Fruit fly (Drosophila melanogaster) whole organism, embryonic: ENCODE measurements around the gene CG33098.

Source experiments
- CG10267 ChIP-seq: fragments of 200-800 bp; sonication (Bioruptor generic); optimal IDR thresholded peaks from 2 replicates; lab custom pipeline; 2018; ENCODE audit warnings: missing biosample characterization, mild to moderate bottlenecking, missing genetic modification characterization, moderate library complexity
- CG10431 ChIP-seq: fragments of 200-800 bp; sonication (Bioruptor generic); optimal IDR thresholded peaks from 3 replicates; lab custom pipeline; 2018; ENCODE audit warnings: missing biosample characterization, mild to moderate bottlenecking, missing genetic modification characterization
- CG10979 ChIP-seq: fragments of 200-800 bp; sonication (Bioruptor generic); optimal IDR thresholded peaks from 2 replicates; lab custom pipeline; 2018; ENCODE audit warnings: missing biosample characterization, mild to moderate bottlenecking, missing genetic modification characterization, moderate library complexity
- CG11093 ChIP-seq: fragments of 200-800 bp; sonication (Bioruptor generic); IDR thresholded peaks from 3 replicates; pipeline ENCODE4 v1.3.6; 2022; ENCODE audit warnings: missing biosample characterization, missing genetic modification characterization
- CG11398 ChIP-seq: fragments of 200-800 bp; sonication (Bioruptor generic); optimal IDR thresholded peaks from 2 replicates; lab custom pipeline; 2016; ENCODE audit warnings: missing biosample characterization, missing genetic modification characterization
- CG12071 ChIP-seq: fragments of 200-800 bp; sonication (Bioruptor generic); optimal IDR thresholded peaks from 3 replicates; lab custom pipeline; 2018; ENCODE audit warnings: missing biosample characterization, mild to moderate bottlenecking, missing genetic modification characterization
- CG12155 ChIP-seq: fragments of 200-800 bp; sonication (Bioruptor generic); optimal IDR thresholded peaks from 3 replicates; lab custom pipeline; 2016; ENCODE audit warnings: missing biosample characterization, missing genetic modification characterization
- CG12299 ChIP-seq: fragments of 200-800 bp; sonication (Bioruptor generic); optimal IDR thresholded peaks from 2 replicates; lab custom pipeline; 2018; ENCODE audit warnings: missing biosample characterization, mild to moderate bottlenecking, missing genetic modification characterization
- CG12659 ChIP-seq: fragments of 200-800 bp; sonication (Bioruptor generic); optimal IDR thresholded peaks from 3 replicates; lab custom pipeline; 2017; ENCODE audit warnings: mild to moderate bottlenecking, missing biosample characterization, missing genetic modification reagents, missing genetic modification characterization
- CG1529 ChIP-seq: fragments of 200-800 bp; sonication (Bioruptor generic); optimal IDR thresholded peaks from 3 replicates; lab custom pipeline; 2018; ENCODE audit warnings: missing biosample characterization, missing genetic modification characterization
- CG1647 ChIP-seq: fragments of 200-800 bp; sonication (Bioruptor generic); optimal IDR thresholded peaks from 3 replicates; lab custom pipeline; 2016; ENCODE audit warnings: missing biosample characterization, missing genetic modification characterization
- CG17802 ChIP-seq: fragments of 200-800 bp; sonication (Bioruptor generic); optimal IDR thresholded peaks from 2 replicates; lab custom pipeline; 2018; ENCODE audit warnings: missing biosample characterization, mild to moderate bottlenecking, missing genetic modification characterization, moderate library complexity
- CG17912 ChIP-seq: fragments of 200-800 bp; sonication (Bioruptor generic); optimal IDR thresholded peaks from 2 replicates; lab custom pipeline; 2018; ENCODE audit warnings: missing biosample characterization, mild to moderate bottlenecking, missing genetic modification characterization
- CG2712 ChIP-seq: fragments of 200-800 bp; optimal IDR thresholded peaks from 3 replicates; lab custom pipeline; 2019; ENCODE audit warnings: missing biosample characterization, mild to moderate bottlenecking, missing genetic modification characterization, moderate library complexity
- CG3838 ChIP-seq: fragments of 200-800 bp; sonication (Bioruptor generic); optimal IDR thresholded peaks from 3 replicates; lab custom pipeline; 2016; ENCODE audit warnings: missing biosample characterization, missing genetic modification characterization
- CG42726 ChIP-seq: fragments of 200-800 bp; sonication (Bioruptor generic); IDR thresholded peaks from 2 replicates; pipeline ENCODE4 v1.3.6; 2022; ENCODE audit warnings: missing biosample characterization, missing genetic modification characterization; ENCODE audit not compliant: partially characterized antibody
- CG43689 ChIP-seq: fragments of 200-800 bp; sonication (Bioruptor generic); IDR thresholded peaks from 2 replicates; pipeline ENCODE4 v1.3.6; 2022; ENCODE audit warnings: missing biosample characterization, missing genetic modification characterization
- CG8478 ChIP-seq: fragments of >200 bp; optimal IDR thresholded peaks from 2 replicates; lab custom pipeline; 2018
- CG9437 ChIP-seq: fragments of 200-800 bp; sonication (Bioruptor generic); optimal IDR thresholded peaks from 2 replicates; lab custom pipeline; 2018; ENCODE audit warnings: missing biosample characterization, mild to moderate bottlenecking, missing genetic modification characterization
- CG9797 ChIP-seq: fragments of 200-800 bp; sonication (Bioruptor generic); optimal IDR thresholded peaks from 3 replicates; lab custom pipeline; 2018; ENCODE audit warnings: missing biosample characterization, mild to moderate bottlenecking, missing genetic modification characterization
- CoRest ChIP-seq: fragments of 200-800 bp; sonication (Bioruptor generic); optimal IDR thresholded peaks from 3 replicates; lab custom pipeline; 2018; ENCODE audit warnings: missing biosample characterization, mild to moderate bottlenecking, missing genetic modification characterization, moderate library complexity
- CrebB ChIP-seq: fragments of 200-800 bp; sonication (Bioruptor generic); optimal IDR thresholded peaks from 3 replicates; lab custom pipeline; 2018; ENCODE audit warnings: missing biosample characterization, mild to moderate bottlenecking, missing genetic modification characterization
- Dfd ChIP-seq, 2 experiments: fragments of >200 bp; optimal IDR thresholded peaks; 2 replicates each; lab custom pipeline; 2017; ENCODE audit warnings: missing biosample characterization in 2 of 2, missing genetic modification characterization in 2 of 2
- Dip2 ChIP-seq: fragments of 200-800 bp; sonication (Bioruptor generic); IDR thresholded peaks from 2 replicates; pipeline ENCODE4 v1.3.6; 2022; ENCODE audit warnings: missing biosample characterization, missing genetic modification characterization
- Dll ChIP-seq: fragments of 200-800 bp; sonication (Bioruptor generic); IDR thresholded peaks from 4 replicates; pipeline ENCODE4 v1.3.6; 2022; ENCODE audit warnings: missing biosample characterization, missing genetic modification characterization; ENCODE audit not compliant: partially characterized antibody
- ERR ChIP-seq: fragments of 200-800 bp; sonication (Bioruptor generic); optimal IDR thresholded peaks from 2 replicates; lab custom pipeline; 2016; ENCODE audit warnings: missing biosample characterization, missing genetic modification characterization
- H2.0 ChIP-seq: fragments of 200-800 bp; sonication (Bioruptor generic); IDR thresholded peaks from 2 replicates; pipeline ENCODE4 v1.3.6; 2022; ENCODE audit warnings: missing biosample characterization, missing genetic modification characterization
- HmgD ChIP-seq: fragments of 200-800 bp; sonication (Bioruptor generic); optimal IDR thresholded peaks from 3 replicates; lab custom pipeline; 2016; ENCODE audit warnings: missing biosample characterization, missing genetic modification characterization
- HmgZ ChIP-seq: fragments of 200-800 bp; sonication (Bioruptor generic); optimal IDR thresholded peaks from 2 replicates; lab custom pipeline; 2018; ENCODE audit warnings: missing biosample characterization, mild to moderate bottlenecking, missing genetic modification characterization
- Mrtf ChIP-seq: fragments of 200-800 bp; sonication (Bioruptor generic); IDR thresholded peaks from 3 replicates; pipeline ENCODE4 v1.3.6; 2022; ENCODE audit warnings: missing biosample characterization, missing genetic modification characterization
- Neu2 ChIP-seq: fragments of 200-800 bp; sonication (Bioruptor generic); optimal IDR thresholded peaks from 3 replicates; lab custom pipeline; 2016; ENCODE audit warnings: missing biosample characterization, missing genetic modification characterization, borderline replicate concordance
- Nf-YA ChIP-seq: fragments of 200-800 bp; sonication (Bioruptor generic); IDR thresholded peaks from 2 replicates; pipeline ENCODE4 v1.3.6; 2022; ENCODE audit warnings: missing biosample characterization, missing genetic modification characterization
- Rfx ChIP-seq: fragments of 200-800 bp; sonication (Bioruptor generic); IDR thresholded peaks from 2 replicates; pipeline ENCODE4 v1.3.6; 2022; ENCODE audit warnings: missing biosample characterization, missing genetic modification characterization
- Sin3A ChIP-seq: fragments of >200 bp; optimal IDR thresholded peaks from 2 replicates; lab custom pipeline; 2018
- bbx ChIP-seq: fragments of 200-800 bp; sonication (Bioruptor generic); IDR thresholded peaks from 2 replicates; pipeline ENCODE4 v1.3.6; 2022; ENCODE audit warnings: missing biosample characterization, missing genetic modification characterization; ENCODE audit not compliant: partially characterized antibody
- caup ChIP-seq: fragments of 200-800 bp; sonication (Bioruptor generic); optimal IDR thresholded peaks from 3 replicates; lab custom pipeline; 2017; ENCODE audit warnings: missing biosample characterization, mild to moderate bottlenecking, missing genetic modification characterization, moderate library complexity; ENCODE audit not compliant: severe bottlenecking
- cg ChIP-seq: fragments of 200-800 bp; sonication (Bioruptor generic); optimal IDR thresholded peaks from 3 replicates; lab custom pipeline; 2019; ENCODE audit warnings: missing biosample characterization, mild to moderate bottlenecking, missing genetic modification characterization, moderate library complexity
- crc ChIP-seq: fragments of 200-800 bp; sonication (Bioruptor generic); optimal IDR thresholded peaks from 2 replicates; lab custom pipeline; 2016; ENCODE audit warnings: missing biosample characterization, missing genetic modification characterization
- fru ChIP-seq: fragments of >200 bp; optimal IDR thresholded peaks from 2 replicates; lab custom pipeline; 2017
- hb ChIP-seq: fragments of 200-800 bp; sonication (Bioruptor generic); IDR thresholded peaks from 3 replicates; pipeline ENCODE4 v1.3.6; 2022; ENCODE audit warnings: missing biosample characterization, missing genetic modification characterization; ENCODE audit not compliant: partially characterized antibody
- hkb ChIP-seq, 2 experiments: fragments of 200-800 bp in 1 of 2; fragments of >200 bp in 1 of 2; sonication (Bioruptor generic) in 1 of 2; IDR thresholded peaks in 1 of 2; optimal IDR thresholded peaks in 1 of 2; 2 replicates each; pipeline versions ENCODE4 v1.3.6 to Lab custom; 2017 to 2022; ENCODE audit warnings: missing biosample characterization in 1 of 2, missing genetic modification characterization in 1 of 2
- lab ChIP-seq: fragments of 200-800 bp; sonication (Bioruptor generic); optimal IDR thresholded peaks from 3 replicates; lab custom pipeline; 2017; ENCODE audit warnings: missing biosample characterization, missing genetic modification characterization, mild to moderate bottlenecking, moderate library complexity, missing genetic modification reagents
- maf-S ChIP-seq: fragments of 200-800 bp; sonication (Bioruptor generic); optimal IDR thresholded peaks from 2 replicates; lab custom pipeline; 2016; ENCODE audit warnings: missing biosample characterization, missing genetic modification characterization
- nerfin-2 ChIP-seq: fragments of 200-800 bp; sonication (Bioruptor generic); IDR thresholded peaks from 2 replicates; pipeline ENCODE4 v1.3.6; 2022; ENCODE audit warnings: missing biosample characterization, missing genetic modification characterization; ENCODE audit not compliant: partially characterized antibody
- phol ChIP-seq: fragments of 200-800 bp; sonication (Bioruptor generic); optimal IDR thresholded peaks from 3 replicates; lab custom pipeline; 2018; ENCODE audit warnings: missing biosample characterization, mild to moderate bottlenecking, missing genetic modification characterization, moderate library complexity
- prd ChIP-seq, 3 experiments: fragments of >200 bp in 2 of 3; fragments of 200-800 bp in 1 of 3; sonication (Bioruptor generic) in 1 of 3; optimal IDR thresholded peaks in 2 of 3; IDR thresholded peaks in 1 of 3; 2 replicates in 2 of 3; 3 replicates in 1 of 3; pipeline versions ENCODE4 v1.3.6 to Lab custom; 2017 to 2022; ENCODE audit warnings: missing biosample characterization in 1 of 3, missing genetic modification characterization in 1 of 3
- row ChIP-seq: fragments of 200-800 bp; sonication (Bioruptor generic); IDR thresholded peaks from 3 replicates; pipeline ENCODE4 v1.3.6; 2022; ENCODE audit warnings: missing biosample characterization, missing genetic modification characterization
- salm ChIP-seq: fragments of 200-800 bp; sonication (Bioruptor generic); optimal IDR thresholded peaks from 2 replicates; lab custom pipeline; 2018; ENCODE audit warnings: missing biosample characterization, mild to moderate bottlenecking, missing genetic modification characterization
- sima ChIP-seq: fragments of 200-800 bp; sonication (Bioruptor generic); optimal IDR thresholded peaks from 2 replicates; lab custom pipeline; 2016; ENCODE audit warnings: missing biosample characterization, missing genetic modification characterization
- ssp ChIP-seq: fragments of 200-800 bp; sonication (Bioruptor generic); IDR thresholded peaks from 2 replicates; pipeline ENCODE4 v1.3.6; 2022; ENCODE audit warnings: missing biosample characterization, missing genetic modification characterization
- tup ChIP-seq: fragments of 200-800 bp; sonication (Bioruptor generic); optimal IDR thresholded peaks from 2 replicates; lab custom pipeline; 2016; ENCODE audit warnings: missing biosample characterization, mild to moderate bottlenecking, missing genetic modification characterization, moderate library complexity

CG33098 gene

DNA sequence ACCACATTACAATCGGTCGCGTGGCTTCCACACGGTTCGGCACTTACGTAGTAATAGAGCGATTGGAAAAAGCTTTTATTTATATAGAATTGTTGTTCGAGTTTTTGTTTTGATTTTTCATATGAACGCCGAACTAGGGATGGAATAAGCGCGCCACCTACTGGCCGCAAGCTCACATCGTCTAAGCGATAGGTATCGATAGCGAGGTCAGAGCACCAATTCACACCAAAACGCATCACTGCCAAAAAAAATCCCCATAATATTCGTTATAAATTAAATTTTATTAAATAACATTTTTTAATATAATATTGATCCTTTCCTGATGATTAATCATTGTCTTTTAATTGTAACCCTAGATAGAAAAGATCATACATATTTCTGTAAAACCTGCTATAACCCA, 36.5 kb upstream of the CG33098 start, which contains the start of gene CG10038 (continued):
- TF ChIP-seq bbx (peak; percentile 95), sima (GFP tag; lab: Kevin White, UChicago) (no peak), crc (GFP tag; lab: Kevin White, UChicago) (no peak), CG3838 (GFP tag; lab: Kevin White, UChicago) (no peak), HmgD (GFP tag; lab: Kevin White, UChicago) (no peak), tup (GFP tag; lab: Kevin White, UChicago) (no peak), lab (GFP tag; lab: Kevin White, UChicago) (no peak), CG11398 (GFP tag; lab: Kevin White, UChicago) (no peak), CoRest (tag; lab: Kevin White, UChicago) (peak; percentile 78), ERR (GFP tag; lab: Kevin White, UChicago) (no peak), Mrtf (GFP tag; lab: Robert Waterston, UW) (0 out of 3 replicates have a peak, but pooled peaks have one; percentile 28), CG42726 (GFP tag; lab: Robert Waterston, UW) (peak; percentile 97), hkb (optimal IDR thresholded peaks at IDR 0.05; lab: Kevin White, UChicago) (no peak), hkb (GFP tag; IDR thresholded peaks at IDR 0.05; lab: Robert Waterston, UW) (no peak), phol (tag; lab: Kevin White, UChicago) (peak; percentile 53), nerfin-2 (GFP tag; lab: Robert Waterston, UW) (peak; percentile 89), H2.0 (GFP tag; lab: Robert Waterston, UW) (no peak), Nf-YA (GFP tag; lab: Robert Waterston, UW) (no peak), ssp (GFP tag; lab: Robert Waterston, UW) (peak; percentile 84), Neu2 (GFP tag; lab: Kevin White, UChicago) (no peak), CG2712 (tag; lab: Kevin White, UChicago) (peak; percentile 61), CG10431 (GFP tag; lab: Kevin White, UChicago) (no peak), HmgZ (tag; lab: Kevin White, UChicago) (peak; percentile 76), CG1529 (GFP tag; lab: Kevin White, UChicago) (no peak), caup (peak; percentile 34), CG17802 (no peak), cg (no peak), CG1647 (GFP tag; lab: Kevin White, UChicago) (peak; percentile 52), CG12155 (peak; percentile 12), CG10267 (tag; lab: Kevin White, UChicago) (peak; percentile 55), fru (lab: Kevin White, UChicago) (no peak), Rfx (GFP tag; lab: Robert Waterston, UW) (peak; percentile 84), hb (GFP tag; lab: Robert Waterston, UW) (peak; percentile 92), CG8478 (lab: Kevin White, UChicago) (no peak), CG12299 (tag; lab: Kevin White, UChicago) (no peak), row (GFP tag; lab: Robert Waterston, UW) (peak; percentile 86), CG17912 (no peak), CrebB (no peak), Dfd (GFP tag; optimal IDR thresholded peaks at IDR 0.05; lab: Kevin White, UChicago) (no peak), maf-S (GFP tag; lab: Kevin White, UChicago) (peak; percentile 6), CG12659 (GFP tag; lab: Kevin White, UChicago) (peak; percentile 62), Dip2 (no peak), CG12071 (GFP tag; lab: Kevin White, UChicago) (no peak), CG9437 (GFP tag; lab: Kevin White, UChicago) (no peak), CG9797 (peak; percentile 55), CG43689 (GFP tag; lab: Robert Waterston, UW) (no peak), CG11093 (GFP tag; lab: Robert Waterston, UW) (no peak), CG10979 (peak; percentile 21), Sin3A (peak; percentile 30), Dll (GFP tag; lab: Robert Waterston, UW) (peak; percentile 93), salm (tag; lab: Kevin White, UChicago) (no peak), prd (optimal IDR thresholded peaks at IDR 0.05; lab: Kevin White, UChicago) (no peak), prd (GFP tag; IDR thresholded peaks at IDR 0.05; lab: Robert Waterston, UW) (no peak; the same call in 2 of the 3 replicates)
